Worm (Caenorhabditis elegans): ENCODE data around the gene F49A5.10.

ce11 chrV:16916079-16916478 is 41.0 kb downstream of the F49A5.10 start, which contains the start of gene F09C6.10:
- TF ChIP-seq nhr-25 (tag; optimal IDR thresholded peaks at IDR 0.05) (no peak), nhr-12 (tag; optimal IDR thresholded peaks at IDR 0.05) (no peak), F13H6.1 (tag; optimal IDR thresholded peaks at IDR 0.05) (no peak), lin-39 (tag; optimal IDR thresholded peaks at IDR 0.05) (no peak), mdl-1 (tag; optimal IDR thresholded peaks at IDR 0.05) (no peak), R02D3.7 (tag; optimal IDR thresholded peaks at IDR 0.05) (no peak), elt-3 (tag; optimal IDR thresholded peaks at IDR 0.05) (no peak), nhr-23 (tag; optimal IDR thresholded peaks at IDR 0.05) (no peak), lsy-2 (tag; optimal IDR thresholded peaks at IDR 0.05) (no peak), C34F6.9 (tag; optimal IDR thresholded peaks at IDR 0.05) (no peak), ztf-11 (tag; optimal IDR thresholded peaks at IDR 0.05) (no peak)
